Fruit fly (Drosophila melanogaster): ENCODE measurements around the gene CG8003.
A peak's percentile ranks its signal among the peaks of the same experiment; 100 is the strongest.

Gene CG8003

DNA sequence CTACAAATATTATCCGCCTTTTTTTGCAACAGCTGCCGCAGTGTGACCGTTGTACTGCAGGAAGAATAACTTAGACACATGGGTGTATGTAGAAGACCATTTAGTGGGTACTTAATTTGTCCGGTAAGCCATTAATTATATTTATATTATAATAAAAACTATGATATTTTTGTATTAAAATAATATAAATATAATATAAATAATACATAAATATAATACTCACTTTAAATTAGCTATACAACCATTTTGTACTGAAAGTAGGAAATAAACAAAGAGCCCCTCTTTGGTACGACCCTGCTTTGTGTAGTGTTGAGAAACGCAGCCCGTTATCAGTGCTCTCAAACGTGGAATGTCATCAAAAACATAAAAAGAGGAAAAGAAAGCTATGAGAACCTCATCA lies 23.5 kb upstream of the CG8003 start, which contains the start of gene Cnep1r2 (continued):
- peak; percentile 92 for TF ChIP-seq lbe (GFP tag; optimal IDR thresholded peaks at IDR 0.05)
- TF ChIP-seq inv (GFP tag; IDR thresholded peaks at IDR 0.05; ENCODE audit: partially characterized antibody) = no peak
- peak; percentile 83 for TF ChIP-seq schlank (tag; optimal IDR thresholded peaks at IDR 0.05)
- TF ChIP-seq tio (GFP tag; optimal IDR thresholded peaks at IDR 0.05) = peak; percentile 87
- peak; percentile 40 for TF ChIP-seq Bteb2 (GFP tag; optimal IDR thresholded peaks at IDR 0.05)
- peak; percentile 96 for TF ChIP-seq lab (GFP tag; optimal IDR thresholded peaks at IDR 0.05)
- TF ChIP-seq pita (GFP tag; optimal IDR thresholded peaks at IDR 0.05) = no peak
- peak; percentile 89 for TF ChIP-seq CG8765 (GFP tag; IDR thresholded peaks at IDR 0.05)
- peak; percentile 64 for TF ChIP-seq slp2 (GFP tag; optimal IDR thresholded peaks at IDR 0.05)
- TF ChIP-seq usp (GFP tag; optimal IDR thresholded peaks at IDR 0.05) = no peak
- TF ChIP-seq CG4404 (GFP tag; IDR thresholded peaks at IDR 0.05) = peak; percentile 98
- no peak for TF ChIP-seq sima (GFP tag; optimal IDR thresholded peaks at IDR 0.05)
- TF ChIP-seq CG14710 (tag; optimal IDR thresholded peaks at IDR 0.05) = peak; percentile 96
- TF ChIP-seq bowl (GFP tag; IDR thresholded peaks at IDR 0.05) = peak; percentile 65
- peak; percentile 98 for TF ChIP-seq CG18262 (tag; optimal IDR thresholded peaks at IDR 0.05)
- peak; percentile 69 to 72 for TF ChIP-seq chif (GFP tag; optimal IDR thresholded peaks at IDR 0.05)
- TF ChIP-seq sisA (GFP tag; IDR thresholded peaks at IDR 0.05) = peak; percentile 94
- TF ChIP-seq CG30020 (tag; optimal IDR thresholded peaks at IDR 0.05) = peak; percentile 90
- no peak for TF ChIP-seq disco-r (GFP tag; optimal IDR thresholded peaks at IDR 0.05)
- no peak for TF ChIP-seq ERR (GFP tag; optimal IDR thresholded peaks at IDR 0.05)
- TF ChIP-seq Lim3 (GFP tag; IDR thresholded peaks at IDR 0.05) = peak; percentile 72
- TF ChIP-seq Lpt (GFP tag; optimal IDR thresholded peaks at IDR 0.05) = no peak
- TF ChIP-seq Kr (GFP tag; optimal IDR thresholded peaks at IDR 0.05) = peak; percentile 36
- peak; percentile 88 for TF ChIP-seq CG17568 (GFP tag; optimal IDR thresholded peaks at IDR 0.05)
- TF ChIP-seq Taf1 (GFP tag; IDR thresholded peaks at IDR 0.05) = peak; percentile 87
- TF ChIP-seq Hey (tag; optimal IDR thresholded peaks at IDR 0.05) = peak; percentile 68
- peak; percentile 49 for TF ChIP-seq ems (GFP tag; optimal IDR thresholded peaks at IDR 0.05)
- TF ChIP-seq CG6654 (GFP tag; optimal IDR thresholded peaks at IDR 0.05) = peak; percentile 79
- TF ChIP-seq CG11560 (tag; IDR thresholded peaks at IDR 0.05) = peak; percentile 91
- TF ChIP-seq CG14667 (GFP tag; IDR thresholded peaks at IDR 0.05) = peak; percentile 95
- TF ChIP-seq emc (GFP tag; optimal IDR thresholded peaks at IDR 0.05) = no peak
- no peak for TF ChIP-seq CG4282 (GFP tag; optimal IDR thresholded peaks at IDR 0.05)
- peak; percentile 49 for TF ChIP-seq CTCF (GFP tag; optimal IDR thresholded peaks at IDR 0.05)
- TF ChIP-seq croc (GFP tag; conservative IDR thresholded peaks at IDR 0.05) = peak; percentile 97
- TF ChIP-seq fru (optimal IDR thresholded peaks at IDR 0.05) = no peak
- no peak for TF ChIP-seq p53 (GFP tag; optimal IDR thresholded peaks at IDR 0.05)
- TF ChIP-seq CG12299 (tag; optimal IDR thresholded peaks at IDR 0.05) = peak; percentile 96
- peak; percentile 91 for TF ChIP-seq CG4730 (GFP tag; IDR thresholded peaks at IDR 0.05)
- TF ChIP-seq sim (GFP tag; IDR thresholded peaks at IDR 0.05) = peak; percentile 88
- peak; percentile 84 for TF ChIP-seq bab2 (GFP tag; optimal IDR thresholded peaks at IDR 0.05)
- TF ChIP-seq CG17186 (GFP tag; optimal IDR thresholded peaks at IDR 0.05) = no peak
- TF ChIP-seq chn (GFP tag; optimal IDR thresholded peaks at IDR 0.05) = peak; percentile 70
- peak; percentile 59 for TF ChIP-seq Side (GFP tag; optimal IDR thresholded peaks at IDR 0.05)
- TF ChIP-seq Bdp1 (GFP tag; optimal IDR thresholded peaks at IDR 0.05) = peak; percentile 64
- TF ChIP-seq eyg (GFP tag; optimal IDR thresholded peaks at IDR 0.05) = no peak
- TF ChIP-seq CG7987 (GFP tag; optimal IDR thresholded peaks at IDR 0.05) = peak; percentile 87
- TF ChIP-seq CG13296 (GFP tag; optimal IDR thresholded peaks at IDR 0.05) = peak; percentile 93
- peak; percentile 97 for TF ChIP-seq sob (GFP tag; IDR thresholded peaks at IDR 0.05)
- TF ChIP-seq peb (GFP tag; IDR thresholded peaks at IDR 0.05) = peak; percentile 77
- peak; percentile 93 for TF ChIP-seq CG10366 (GFP tag; IDR thresholded peaks at IDR 0.05)
- TF ChIP-seq hkb (optimal IDR thresholded peaks at IDR 0.05) = no peak
- peak; percentile 95 for TF ChIP-seq hkb (GFP tag; IDR thresholded peaks at IDR 0.05)
- TF ChIP-seq CG17612 (GFP tag; IDR thresholded peaks at IDR 0.05) = peak; percentile 82
- peak; percentile 58 for TF ChIP-seq pho (GFP tag; optimal IDR thresholded peaks at IDR 0.05)

All from whole organism, embryonic.